Fruit fly (Drosophila melanogaster): ENCODE results near the gene Rab11.

The Rab11 gene

dm6 chr3R:21152856-21153278 is 41.7 kb downstream of the Rab11 start:
- no peak for TF ChIP-seq Jra (GFP tag; optimal IDR thresholded peaks at IDR 0.05)
- peak; percentile 89 for TF ChIP-seq CrebA (GFP tag; optimal IDR thresholded peaks at IDR 0.05; ENCODE audit: borderline replicate concordance)
- TF ChIP-seq Abd-B (GFP tag; optimal IDR thresholded peaks at IDR 0.05): no peak
- TF ChIP-seq Mio (GFP tag; optimal IDR thresholded peaks at IDR 0.05): no peak
- peak; percentile 86 for TF ChIP-seq Sp1 (GFP tag; optimal IDR thresholded peaks at IDR 0.05)
- TF ChIP-seq lola (GFP tag; optimal IDR thresholded peaks at IDR 0.05): no peak
- TF ChIP-seq sage (GFP tag; optimal IDR thresholded peaks at IDR 0.05): peak; percentile 60
- TF ChIP-seq Rel (GFP tag; optimal IDR thresholded peaks at IDR 0.05): peak; percentile 78
- peak; percentile 47 for TF ChIP-seq Rel (tag; optimal IDR thresholded peaks at IDR 0.05)
- TF ChIP-seq usp (GFP tag; optimal IDR thresholded peaks at IDR 0.05): no peak
- TF ChIP-seq br (GFP tag; optimal IDR thresholded peaks at IDR 0.05): peak; percentile 34
- TF ChIP-seq psq (GFP tag; optimal IDR thresholded peaks at IDR 0.05): peak; percentile 3
- no peak for TF ChIP-seq ey (GFP tag; optimal IDR thresholded peaks at IDR 0.05)
- no peak for TF ChIP-seq N (GFP tag; optimal IDR thresholded peaks at IDR 0.05)
- no peak for TF ChIP-seq fru (GFP tag; optimal IDR thresholded peaks at IDR 0.05)
- TF ChIP-seq Hr83 (GFP tag; optimal IDR thresholded peaks at IDR 0.05; ENCODE audit: poor library complexity, severe bottlenecking): no peak
- peak; percentile 57 for TF ChIP-seq Vsx2 (GFP tag; optimal IDR thresholded peaks at IDR 0.05; ENCODE audit: partially characterized antibody)
- TF ChIP-seq foxo (GFP tag; optimal IDR thresholded peaks at IDR 0.05): no peak
- TF ChIP-seq woc (GFP tag; optimal IDR thresholded peaks at IDR 0.05): peak; percentile 33
- TF ChIP-seq Dif (GFP tag; optimal IDR thresholded peaks at IDR 0.05; ENCODE audit: partially characterized antibody): peak; percentile 78
- peak; percentile 65 for TF ChIP-seq brk (GFP tag; optimal IDR thresholded peaks at IDR 0.05)
- no peak for TF ChIP-seq sv (GFP tag; optimal IDR thresholded peaks at IDR 0.05)
- TF ChIP-seq dsf (GFP tag; optimal IDR thresholded peaks at IDR 0.05; ENCODE audit: borderline replicate concordance): no peak
- peak; percentile 80 to 84 for TF ChIP-seq dl (GFP tag; optimal IDR thresholded peaks at IDR 0.05; ENCODE audit: insufficient read depth in 1 of 2, partially characterized antibody in 2 of 2)
- no peak for TF ChIP-seq dmrt93B (GFP tag; optimal IDR thresholded peaks at IDR 0.05)

DNA sequence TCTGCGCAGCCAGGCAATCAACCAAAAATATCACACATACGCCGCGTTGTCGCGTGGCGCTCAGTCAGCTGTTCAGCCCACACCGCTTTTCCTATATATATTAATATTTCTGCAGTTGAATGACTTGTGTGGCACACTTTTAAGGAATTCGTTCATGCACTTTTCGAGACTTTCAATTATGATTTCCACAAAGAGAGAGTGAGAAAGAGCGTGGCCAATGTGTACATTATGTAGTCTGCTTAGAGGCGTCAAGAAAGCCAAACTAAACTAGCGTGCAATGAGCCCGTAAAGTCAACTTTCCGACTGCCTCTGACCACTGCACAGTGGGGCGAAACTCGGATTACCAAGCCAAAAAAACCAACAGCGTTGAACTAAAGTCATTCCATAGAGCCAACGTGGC is 42.9 kb downstream of the Rab11 start:
- no peak for TF ChIP-seq Myc (optimal IDR thresholded peaks at IDR 0.05)
- TF ChIP-seq h (GFP tag; optimal IDR thresholded peaks at IDR 0.05): peak; percentile 49

DNA sequence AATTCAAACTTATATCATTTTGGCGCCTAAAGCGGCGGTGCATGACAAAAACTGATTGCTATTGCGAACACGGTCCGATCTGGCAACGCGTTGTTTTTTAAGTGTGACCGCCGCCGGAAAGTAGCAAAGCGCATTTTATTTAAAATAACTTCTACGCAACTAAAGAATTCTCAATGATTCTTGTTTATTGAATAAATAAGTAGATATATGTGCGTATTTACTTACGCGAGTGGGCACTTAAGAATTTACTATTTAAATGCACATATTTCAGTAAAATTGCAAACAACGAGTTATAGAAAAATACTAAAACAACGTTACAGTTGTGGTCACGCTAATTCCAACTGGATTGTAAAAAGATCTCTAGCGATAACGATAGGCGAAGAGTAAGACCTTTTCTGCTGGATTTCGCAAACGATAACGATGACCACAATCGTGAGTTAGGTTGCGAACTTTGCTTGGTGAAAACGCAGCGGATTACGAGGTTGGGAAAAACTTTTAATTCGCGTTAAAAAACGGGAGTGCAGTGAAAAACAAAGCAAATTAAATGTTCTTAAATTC is 44.8 kb downstream of the Rab11 start:
- peak; percentile 13 for TF ChIP-seq h (GFP tag; optimal IDR thresholded peaks at IDR 0.05)
- peak in 1 of 2 experiments; percentile 5 for TF ChIP-seq dl (GFP tag; optimal IDR thresholded peaks at IDR 0.05; ENCODE audit: insufficient read depth in 1 of 2, partially characterized antibody in 2 of 2)
- TF ChIP-seq Dif (GFP tag; optimal IDR thresholded peaks at IDR 0.05; ENCODE audit: partially characterized antibody): peak; percentile 83
- no peak for TF ChIP-seq sv (GFP tag; optimal IDR thresholded peaks at IDR 0.05)
- no peak for TF ChIP-seq CrebA (GFP tag; optimal IDR thresholded peaks at IDR 0.05; ENCODE audit: borderline replicate concordance)
- no peak for TF ChIP-seq Rel (GFP tag; optimal IDR thresholded peaks at IDR 0.05)
- TF ChIP-seq Rel (tag; optimal IDR thresholded peaks at IDR 0.05): peak; percentile 29
- peak; percentile 16 for TF ChIP-seq Hnf4 (GFP tag; optimal IDR thresholded peaks at IDR 0.05)

DNA sequence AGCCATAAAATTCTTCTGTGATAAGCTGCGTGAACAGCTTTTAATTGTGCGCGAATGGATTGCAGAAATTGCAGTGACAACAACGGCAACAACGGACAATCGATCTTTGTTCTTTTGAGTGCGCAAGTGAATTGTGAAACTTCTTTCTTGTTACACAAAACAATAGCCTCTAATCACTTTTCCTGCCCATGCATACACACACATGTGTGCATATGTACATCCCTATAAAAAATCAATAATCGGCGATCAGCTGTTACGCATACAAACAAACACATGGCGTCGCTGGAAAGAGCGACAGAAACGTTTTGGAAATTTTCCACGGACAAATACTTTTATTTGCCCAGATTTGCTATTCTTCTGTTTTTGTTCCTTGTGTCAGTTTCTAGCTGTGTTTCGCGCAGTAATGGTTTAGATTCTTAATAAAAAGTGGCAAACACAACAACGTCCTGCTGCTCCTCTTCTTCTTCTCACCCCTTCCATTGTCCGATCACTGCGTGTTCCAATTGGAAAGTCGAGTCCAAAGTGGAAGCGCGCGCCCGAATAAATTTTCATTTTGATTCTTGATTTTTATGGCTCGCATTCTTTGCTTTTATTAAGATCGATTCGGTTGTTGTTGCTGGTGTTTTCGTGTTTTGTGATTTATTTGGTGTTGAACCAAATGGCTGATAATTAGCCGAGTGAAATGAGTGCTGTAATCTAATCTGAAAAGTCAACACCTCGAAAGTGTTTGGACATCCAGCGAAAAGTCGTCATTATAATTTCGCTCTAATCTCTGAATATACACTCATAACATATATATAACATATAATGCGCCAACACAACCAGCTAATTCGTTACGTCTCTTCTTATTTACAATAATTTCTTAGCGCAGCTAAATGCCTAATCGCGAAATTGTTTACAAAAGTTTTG is 45.6 kb downstream of the Rab11 start:
- no peak for TF ChIP-seq jim (GFP tag; optimal IDR thresholded peaks at IDR 0.05)
- TF ChIP-seq OdsH (GFP tag; optimal IDR thresholded peaks at IDR 0.05): no peak
- peak; percentile 44 for TF ChIP-seq CrebA (GFP tag; optimal IDR thresholded peaks at IDR 0.05; ENCODE audit: borderline replicate concordance)
- TF ChIP-seq Mio (GFP tag; optimal IDR thresholded peaks at IDR 0.05): no peak
- TF ChIP-seq sage (GFP tag; optimal IDR thresholded peaks at IDR 0.05): peak; percentile 8
- no peak for TF ChIP-seq Hr78 (GFP tag; optimal IDR thresholded peaks at IDR 0.05)
- no peak for TF ChIP-seq rgr (GFP tag; optimal IDR thresholded peaks at IDR 0.05)
- peak; percentile 16 for TF ChIP-seq Hr83 (GFP tag; optimal IDR thresholded peaks at IDR 0.05; ENCODE audit: poor library complexity, severe bottlenecking)
- no peak for TF ChIP-seq dl (GFP tag; optimal IDR thresholded peaks at IDR 0.05; ENCODE audit: insufficient read depth in 1 of 2, partially characterized antibody in 2 of 2)
- TF ChIP-seq Hnf4 (GFP tag; optimal IDR thresholded peaks at IDR 0.05): no peak
- no peak for TF ChIP-seq psq (GFP tag; optimal IDR thresholded peaks at IDR 0.05)
- TF ChIP-seq Sp1 (GFP tag; optimal IDR thresholded peaks at IDR 0.05): peak; percentile 16
- no peak for TF ChIP-seq Abd-B (GFP tag; optimal IDR thresholded peaks at IDR 0.05)
- TF ChIP-seq ey (GFP tag; optimal IDR thresholded peaks at IDR 0.05): no peak
- peak; percentile 59 for TF ChIP-seq Vsx2 (GFP tag; optimal IDR thresholded peaks at IDR 0.05; ENCODE audit: partially characterized antibody)
- no peak for TF ChIP-seq br (GFP tag; optimal IDR thresholded peaks at IDR 0.05)
- no peak for TF ChIP-seq CG32264 (GFP tag; optimal IDR thresholded peaks at IDR 0.05)
- no peak for TF ChIP-seq h (GFP tag; optimal IDR thresholded peaks at IDR 0.05)
- TF ChIP-seq lola (GFP tag; optimal IDR thresholded peaks at IDR 0.05): no peak
- no peak for TF ChIP-seq sv (GFP tag; optimal IDR thresholded peaks at IDR 0.05)
- no peak for TF ChIP-seq fru (GFP tag; optimal IDR thresholded peaks at IDR 0.05)
- no peak for TF ChIP-seq Rel (GFP tag; optimal IDR thresholded peaks at IDR 0.05)
- TF ChIP-seq Rel (tag; optimal IDR thresholded peaks at IDR 0.05): no peak
- TF ChIP-seq CG9705 (GFP tag; optimal IDR thresholded peaks at IDR 0.05): no peak
- no peak for TF ChIP-seq HLH106 (tag; optimal IDR thresholded peaks at IDR 0.05)
- TF ChIP-seq tai (GFP tag; optimal IDR thresholded peaks at IDR 0.05): no peak
- no peak for TF ChIP-seq usp (GFP tag; optimal IDR thresholded peaks at IDR 0.05)
- no peak for TF ChIP-seq Myc (optimal IDR thresholded peaks at IDR 0.05)
